Fruit fly (Drosophila melanogaster): Measurements from ENCODE around the gene CG12590.

CG12590 gene

DNA sequence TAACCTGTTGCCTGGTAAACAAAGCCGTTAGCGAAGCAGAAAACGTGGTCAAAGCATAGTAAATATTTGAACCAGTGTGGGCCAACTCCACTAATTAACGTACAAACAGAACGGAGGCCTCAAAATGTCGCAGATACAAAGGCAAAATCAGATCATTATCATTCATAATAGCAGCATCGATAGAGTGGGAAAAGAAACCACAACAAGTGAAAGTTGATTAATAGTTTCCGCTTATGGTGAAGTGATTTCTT, 48.6 kb downstream of the CG12590 start:
- no peak for TF ChIP-seq CG9139 (GFP tag; optimal IDR thresholded peaks at IDR 0.05)
- TF ChIP-seq fkh (GFP tag; optimal IDR thresholded peaks at IDR 0.05) = peak; percentile 65
- no peak for TF ChIP-seq Hr4 (GFP tag; optimal IDR thresholded peaks at IDR 0.05)
- TF ChIP-seq topi (GFP tag; optimal IDR thresholded peaks at IDR 0.05) = no peak

- TF ChIP-seq Smox (GFP tag; optimal IDR thresholded peaks at IDR 0.05) = peak; percentile 64
- TF ChIP-seq fd59A (GFP tag; optimal IDR thresholded peaks at IDR 0.05) = peak; percentile 80
- TF ChIP-seq esn (GFP tag; optimal IDR thresholded peaks at IDR 0.05) = peak; percentile 85
- peak; percentile 82 for TF ChIP-seq topi (GFP tag; optimal IDR thresholded peaks at IDR 0.05)
- TF ChIP-seq CG8119 (GFP tag; IDR thresholded peaks at IDR 0.05) = peak; percentile 91
- TF ChIP-seq OdsH (GFP tag; optimal IDR thresholded peaks at IDR 0.05) = peak; percentile 92
- peak; percentile 84 for TF ChIP-seq dac (GFP tag; optimal IDR thresholded peaks at IDR 0.05)
- peak; percentile 73 for TF ChIP-seq Sox102F (GFP tag; optimal IDR thresholded peaks at IDR 0.05)
- peak; percentile 92 for TF ChIP-seq acj6 (GFP tag; optimal IDR thresholded peaks at IDR 0.05)
- TF ChIP-seq Ets21C (GFP tag; optimal IDR thresholded peaks at IDR 0.05) = peak; percentile 64
- TF ChIP-seq CG10669 (GFP tag; optimal IDR thresholded peaks at IDR 0.05) = peak; percentile 86
- TF ChIP-seq CG6808 (GFP tag; optimal IDR thresholded peaks at IDR 0.05) = peak; percentile 84
- peak; percentile 84 for TF ChIP-seq CG34406 (GFP tag; optimal IDR thresholded peaks at IDR 0.05)
- TF ChIP-seq Gug (GFP tag; IDR thresholded peaks at IDR 0.05) = peak; percentile 92
- peak; percentile 93 for TF ChIP-seq Hr4 (GFP tag; optimal IDR thresholded peaks at IDR 0.05)
- peak; percentile 94 for TF ChIP-seq CG32006 (GFP tag; optimal IDR thresholded peaks at IDR 0.05)
- peak; percentile 82 for TF ChIP-seq Met (GFP tag; optimal IDR thresholded peaks at IDR 0.05)
- TF ChIP-seq Hr38 (GFP tag; optimal IDR thresholded peaks at IDR 0.05) = peak; percentile 37
- TF ChIP-seq fd85E (GFP tag; optimal IDR thresholded peaks at IDR 0.05) = peak; percentile 76
- TF ChIP-seq CG16779 (tag; optimal IDR thresholded peaks at IDR 0.05) = peak; percentile 76
- no peak for TF ChIP-seq Eip93F (GFP tag; optimal IDR thresholded peaks at IDR 0.05)
- TF ChIP-seq Eip78C (GFP tag) = peak; percentile 97
- peak; percentile 86 for TF ChIP-seq CG8632 (GFP tag; optimal IDR thresholded peaks at IDR 0.05)
- TF ChIP-seq ss (GFP tag; optimal IDR thresholded peaks at IDR 0.05) = peak; percentile 78 to 84
- TF ChIP-seq CG11294 (GFP tag; IDR thresholded peaks at IDR 0.05) = peak; percentile 89
- peak; percentile 89 for TF ChIP-seq CG6792 (GFP tag; optimal IDR thresholded peaks at IDR 0.05)
- TF ChIP-seq Blimp-1 (GFP tag; optimal IDR thresholded peaks at IDR 0.05) = peak; percentile 36
- TF ChIP-seq dsx (GFP tag; optimal IDR thresholded peaks at IDR 0.05; ENCODE audit: poor library complexity, severe bottlenecking) = peak; percentile 76
- TF ChIP-seq CG6854 (GFP tag; optimal IDR thresholded peaks at IDR 0.05) = peak; percentile 28
- TF ChIP-seq CG10631 (GFP tag; optimal IDR thresholded peaks at IDR 0.05) = peak; percentile 83
- peak; percentile 52 for TF ChIP-seq vri (GFP tag; optimal IDR thresholded peaks at IDR 0.05)
- peak; percentile 91 for TF ChIP-seq Sox14 (GFP tag; optimal IDR thresholded peaks at IDR 0.05)
- peak; percentile 85 for TF ChIP-seq cyc (GFP tag; optimal IDR thresholded peaks at IDR 0.05)
- peak; percentile 83 for TF ChIP-seq CG8319 (GFP tag; optimal IDR thresholded peaks at IDR 0.05)
- peak; percentile 81 for TF ChIP-seq lz (GFP tag; optimal IDR thresholded peaks at IDR 0.05)
- peak; percentile 74 for TF ChIP-seq CG9139 (GFP tag; optimal IDR thresholded peaks at IDR 0.05)
- peak; percentile 86 for TF ChIP-seq Ets96B (tag; optimal IDR thresholded peaks at IDR 0.05)
- peak; percentile 90 for TF ChIP-seq CG7368 (GFP tag; optimal IDR thresholded peaks at IDR 0.05)
- TF ChIP-seq Hr39 (GFP tag; optimal IDR thresholded peaks at IDR 0.05) = peak; percentile 86
- TF ChIP-seq CG11902 (GFP tag; optimal IDR thresholded peaks at IDR 0.05) = peak; percentile 88
- peak; percentile 91 for TF ChIP-seq achi (GFP tag; optimal IDR thresholded peaks at IDR 0.05)
- TF ChIP-seq svp (GFP tag) = no peak
- peak; percentile 85 for TF ChIP-seq CG4318 (GFP tag; optimal IDR thresholded peaks at IDR 0.05)
- TF ChIP-seq CG3032 (tag; optimal IDR thresholded peaks at IDR 0.05) = peak; percentile 84
- peak; percentile 95 for TF ChIP-seq eg (GFP tag; IDR thresholded peaks at IDR 0.05)
- TF ChIP-seq spab (GFP tag; optimal IDR thresholded peaks at IDR 0.05) = peak; percentile 81
- TF ChIP-seq Sox15 (GFP tag; optimal IDR thresholded peaks at IDR 0.05) = peak; percentile 82
- peak; percentile 94 for TF ChIP-seq CG15336 (GFP tag; IDR thresholded peaks at IDR 0.05)
- TF ChIP-seq fkh (GFP tag; optimal IDR thresholded peaks at IDR 0.05) = no peak
- TF ChIP-seq CG1621 (tag; optimal IDR thresholded peaks at IDR 0.05) = no peak
Measured at dm6 chr3R:5209481-5209880, 50.1 kb downstream of the CG12590 start.

All from whole organism, prepupa.